Worm (Caenorhabditis elegans): ENCODE data around the gene sec-3.

DNA sequence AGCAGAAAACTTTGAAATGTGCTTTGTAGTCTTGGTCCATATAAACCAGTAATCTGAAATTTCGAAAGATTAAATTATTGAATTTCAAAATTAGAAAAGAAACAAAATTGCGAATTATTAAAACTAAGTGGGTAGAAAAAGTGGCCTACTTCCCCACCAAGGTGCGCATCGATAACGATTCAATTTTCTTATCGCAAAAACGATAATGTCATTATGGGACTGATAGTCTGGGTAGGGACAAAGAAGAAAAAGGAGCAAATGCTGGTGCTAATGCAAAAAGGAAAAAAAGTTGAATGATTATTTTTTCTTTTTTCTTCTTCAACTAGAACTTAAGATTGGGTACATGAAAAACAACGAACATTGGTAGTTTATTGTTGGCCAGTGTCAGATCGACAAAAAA, 10.9 kb upstream of the sec-3 start, which contains the start of gene gpcp-1:
- no peak for TF ChIP-seq mdl-1 (tag; optimal IDR thresholded peaks at IDR 0.05)
- no peak for TF ChIP-seq daf-8 (GFP tag; IDR thresholded peaks at IDR 0.05)
- TF ChIP-seq nhr-11 (tag; optimal IDR thresholded peaks at IDR 0.05), result no peak
- TF ChIP-seq unc-130 (GFP tag; optimal IDR thresholded peaks at IDR 0.05), result no peak
- TF ChIP-seq nhr-237 (tag; optimal IDR thresholded peaks at IDR 0.05), result no peak
- TF ChIP-seq aly-2 (tag; optimal IDR thresholded peaks at IDR 0.05), result no peak
- TF ChIP-seq ces-1 (GFP tag; optimal IDR thresholded peaks at IDR 0.05), result no peak
- TF ChIP-seq lin-13 (GFP tag; optimal IDR thresholded peaks at IDR 0.05), result no peak

Data from whole organism, L4 larva.